Worm (Caenorhabditis elegans) whole organism, L2 larva: ENCODE data around the gene R10E9.3.

ENCODE experiments used
- blmp-1 ChIP-seq: sonication (generic microtip); optimal IDR thresholded peaks from 2 replicates; lab custom pipeline; 2017; ENCODE audit warnings: missing genetic modification characterization, mild to moderate bottlenecking, missing compliant biosample characterization, antibody characterized with exemption, moderate library complexity; ENCODE audit not compliant: insufficient read depth
- ceh-82 ChIP-seq: fragments of 150-350 bp; optimal IDR thresholded peaks from 2 replicates; lab custom pipeline; 2014; ENCODE audit warnings: missing biosample characterization, missing genetic modification characterization
- fos-1 ChIP-seq: fragments of 150-350 bp; optimal IDR thresholded peaks from 2 replicates; lab custom pipeline; 2014; ENCODE audit warnings: missing biosample characterization, missing genetic modification characterization
- mdl-1 ChIP-seq, 2 experiments: fragments of 150-350 bp in 1 of 2; sonication (generic microtip) in 1 of 2; optimal IDR thresholded peaks; 2 replicates each; lab custom pipeline; 2017; ENCODE audit warnings: missing biosample characterization in 2 of 2, missing genetic modification characterization in 2 of 2
- nhr-11 ChIP-seq: fragments of 150-350 bp; optimal IDR thresholded peaks from 2 replicates; lab custom pipeline; 2014; ENCODE audit warnings: missing biosample characterization, missing genetic modification characterization
- nhr-12 ChIP-seq: fragments of 150-350 bp; optimal IDR thresholded peaks from 2 replicates; lab custom pipeline; 2014; ENCODE audit warnings: missing biosample characterization, missing genetic modification characterization
- nhr-237 ChIP-seq: fragments of 150-350 bp; optimal IDR thresholded peaks from 2 replicates; lab custom pipeline; 2014; ENCODE audit warnings: missing biosample characterization, missing genetic modification characterization
- nhr-25 ChIP-seq: fragments of 150-350 bp; sonication (generic microtip); optimal IDR thresholded peaks from 3 replicates; lab custom pipeline; 2014; ENCODE audit warnings: missing biosample characterization, missing genetic modification characterization
- sma-9 ChIP-seq, 2 experiments: fragments of 150-350 bp in 1 of 2; sonication (generic microtip) in 1 of 2; optimal IDR thresholded peaks; 2 replicates each; lab custom pipeline; 2014 to 2016; ENCODE audit warnings: missing genetic modification characterization in 2 of 2, mild to moderate bottlenecking in 1 of 2, missing biosample characterization in 1 of 2, missing compliant biosample characterization in 1 of 2, missing genetic modification reagents in 1 of 2, moderate library complexity in 1 of 2
- snpc-4 ChIP-seq: fragments of 150-350 bp; optimal IDR thresholded peaks from 2 replicates; lab custom pipeline; 2014; ENCODE audit warnings: missing biosample characterization, missing genetic modification characterization
- unc-55 ChIP-seq: fragments of 150-350 bp; sonication (generic microtip); optimal IDR thresholded peaks from 3 replicates; lab custom pipeline; 2014; ENCODE audit warnings: missing biosample characterization, missing genetic modification reagents, missing genetic modification characterization
- unc-62 ChIP-seq: fragments of 150-350 bp; optimal IDR thresholded peaks from 2 replicates; lab custom pipeline; 2014; ENCODE audit warnings: missing biosample characterization, missing genetic modification reagents, missing genetic modification characterization
- ztf-4 ChIP-seq: fragments of 150-350 bp; optimal IDR thresholded peaks from 2 replicates; lab custom pipeline; 2014; ENCODE audit warnings: missing biosample characterization, missing genetic modification characterization

DNA sequence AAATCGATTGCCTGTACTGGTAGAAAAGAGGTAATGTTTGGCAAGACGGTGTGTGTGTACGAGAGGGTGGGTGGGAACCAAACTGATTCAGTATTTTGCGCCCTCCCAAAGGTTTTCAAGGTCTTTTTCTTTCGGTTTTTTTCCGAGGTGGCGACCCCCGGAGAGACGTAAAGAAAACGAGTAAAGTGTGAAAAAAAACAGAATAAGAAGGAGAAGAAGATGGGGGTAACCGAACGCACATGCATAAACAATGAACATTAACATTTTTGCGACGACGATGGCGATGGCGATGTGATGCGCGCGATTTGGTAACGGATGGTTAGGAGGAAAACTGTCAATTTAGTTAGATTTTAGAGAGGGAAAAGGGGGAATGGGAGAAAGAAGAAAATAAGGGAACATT is 18.4 kb downstream of the R10E9.3 start:
- TF ChIP-seq unc-62 (GFP tag; lab: Kevin White, UChicago) (no peak), fos-1 (tag; lab: Kevin White, UChicago) (peak; percentile 8), ztf-4 (tag; lab: Kevin White, UChicago) (no peak), nhr-25 (peak; percentile 38), nhr-11 (tag; lab: Kevin White, UChicago) (no peak), snpc-4 (tag; lab: Kevin White, UChicago) (no peak), nhr-12 (tag; lab: Kevin White, UChicago) (no peak), ceh-82 (tag; lab: Kevin White, UChicago) (no peak), blmp-1 (tag; lab: Kevin White, UChicago) (no peak), nhr-237 (no peak), mdl-1 (tag; optimal IDR thresholded peaks at IDR 0.05; lab: Kevin White, UChicago) (no peak), unc-55 (GFP tag; lab: Kevin White, UChicago) (peak; percentile 9), sma-9 (GFP tag; optimal IDR thresholded peaks at IDR 0.05; lab: Kevin White, UChicago) (no peak), sma-9 (tag; optimal IDR thresholded peaks at IDR 0.05; lab: Kevin White, UChicago) (no peak)
